Fruit fly (Drosophila melanogaster): ENCODE data around the gene spdi.

The spdi gene

dm6 chrX:647056-647627 lies 27.1 kb upstream of the spdi start, which contains the start of gene Roc1a (continued):
- TF ChIP-seq CkIIα-i1 (GFP tag; IDR thresholded peaks at IDR 0.05), result no peak
- TF ChIP-seq nmo (GFP tag; optimal IDR thresholded peaks at IDR 0.05), result peak; percentile 23
- TF ChIP-seq CG9609 (GFP tag; optimal IDR thresholded peaks at IDR 0.05), result no peak
- TF ChIP-seq Hr3 (GFP tag; optimal IDR thresholded peaks at IDR 0.05), result peak; percentile 8
- no peak for TF ChIP-seq CG18262 (tag; optimal IDR thresholded peaks at IDR 0.05)
- no peak for TF ChIP-seq vfl (GFP tag; optimal IDR thresholded peaks at IDR 0.05)
- TF ChIP-seq CG10274 (GFP tag; optimal IDR thresholded peaks at IDR 0.05), result no peak
- no peak for TF ChIP-seq pb (GFP tag; optimal IDR thresholded peaks at IDR 0.05)
- peak; percentile 67 for TF ChIP-seq CG4617 (GFP tag; optimal IDR thresholded peaks at IDR 0.05; ENCODE audit: borderline replicate concordance)
- no peak for TF ChIP-seq CG11398 (GFP tag; optimal IDR thresholded peaks at IDR 0.05)
- TF ChIP-seq BEAF-32 (GFP tag; optimal IDR thresholded peaks at IDR 0.05), result peak; percentile 78
- peak; percentile 79; the same call in 3 of the 4 replicates for TF ChIP-seq chinmo (GFP tag; IDR thresholded peaks at IDR 0.05; ENCODE audit: partially characterized antibody)
- TF ChIP-seq CG2116 (GFP tag; optimal IDR thresholded peaks at IDR 0.05), result peak; percentile 15
- TF ChIP-seq fru (optimal IDR thresholded peaks at IDR 0.05), result no peak
- TF ChIP-seq CG9797 (GFP tag; optimal IDR thresholded peaks at IDR 0.05), result peak; percentile 59
- TF ChIP-seq btn (GFP tag; optimal IDR thresholded peaks at IDR 0.05), result no peak
- no peak for TF ChIP-seq tin (GFP tag; optimal IDR thresholded peaks at IDR 0.05)
- no peak for TF ChIP-seq CG1832 (GFP tag; optimal IDR thresholded peaks at IDR 0.05)
- TF ChIP-seq Sry-δ (GFP tag; optimal IDR thresholded peaks at IDR 0.05), result peak; percentile 53
- TF ChIP-seq CG17186 (GFP tag; optimal IDR thresholded peaks at IDR 0.05), result no peak
- TF ChIP-seq CG12299 (tag; optimal IDR thresholded peaks at IDR 0.05), result no peak
- no peak for TF ChIP-seq yki (optimal IDR thresholded peaks at IDR 0.05)
- TF ChIP-seq hkb (optimal IDR thresholded peaks at IDR 0.05), result no peak
- TF ChIP-seq hkb (GFP tag; IDR thresholded peaks at IDR 0.05), result no peak
- TF ChIP-seq slp2 (GFP tag; optimal IDR thresholded peaks at IDR 0.05), result no peak
- TF ChIP-seq CG14710 (tag; optimal IDR thresholded peaks at IDR 0.05), result peak; percentile 32
- TF ChIP-seq pzg (GFP tag; optimal IDR thresholded peaks at IDR 0.05), result peak; percentile 52
- no peak for TF ChIP-seq en (GFP tag; optimal IDR thresholded peaks at IDR 0.05)
- TF ChIP-seq CG10565 (GFP tag; optimal IDR thresholded peaks at IDR 0.05), result no peak
- no peak for TF ChIP-seq CG14014 (GFP tag; IDR thresholded peaks at IDR 0.05)
- TF ChIP-seq CG6654 (GFP tag; optimal IDR thresholded peaks at IDR 0.05), result no peak
- no peak for TF ChIP-seq D19B (GFP tag; optimal IDR thresholded peaks at IDR 0.05)
- TF ChIP-seq dysf (GFP tag; IDR thresholded peaks at IDR 0.05), result no peak
- TF ChIP-seq chm (GFP tag; IDR thresholded peaks at IDR 0.05), result no peak
- no peak for TF ChIP-seq disco-r (GFP tag; optimal IDR thresholded peaks at IDR 0.05)
- peak; percentile 75 for TF ChIP-seq knrl (GFP tag; IDR thresholded peaks at IDR 0.05; ENCODE audit: partially characterized antibody)
- no peak for TF ChIP-seq Bteb2 (GFP tag; optimal IDR thresholded peaks at IDR 0.05)
- peak; percentile 71 for TF ChIP-seq CG13287 (GFP tag; IDR thresholded peaks at IDR 0.05; ENCODE audit: partially characterized antibody)
- TF ChIP-seq nau (GFP tag; optimal IDR thresholded peaks at IDR 0.05), result no peak
- no peak for TF ChIP-seq CG13123 (GFP tag; optimal IDR thresholded peaks at IDR 0.05)
- no peak for TF ChIP-seq CG10654 (GFP tag; optimal IDR thresholded peaks at IDR 0.05)
- no peak for TF ChIP-seq emc (GFP tag; optimal IDR thresholded peaks at IDR 0.05)
- no peak for TF ChIP-seq exex (tag; optimal IDR thresholded peaks at IDR 0.05)
- TF ChIP-seq sim (GFP tag; IDR thresholded peaks at IDR 0.05), result no peak
- no peak for TF ChIP-seq CG15514 (GFP tag; optimal IDR thresholded peaks at IDR 0.05)
- no peak for TF ChIP-seq Elba2 (GFP tag; optimal IDR thresholded peaks at IDR 0.05)
- 0 out of 2 replicates have a peak, but pooled peaks have one; percentile 31 for TF ChIP-seq CG32532 (GFP tag; IDR thresholded peaks at IDR 0.05)
- no peak for TF ChIP-seq CG11723 (GFP tag; optimal IDR thresholded peaks at IDR 0.05)
- TF ChIP-seq unc-4 (GFP tag; IDR thresholded peaks at IDR 0.05; ENCODE audit: partially characterized antibody), result peak; percentile 74
- TF ChIP-seq ttk (GFP tag; IDR thresholded peaks at IDR 0.05), result no peak
- no peak for TF ChIP-seq stc (GFP tag; IDR thresholded peaks at IDR 0.05)
- TF ChIP-seq MESR4 (GFP tag; optimal IDR thresholded peaks at IDR 0.05), result peak; percentile 91
